Fruit fly (Drosophila melanogaster) whole organism, embryonic: ENCODE results near the gene Actn.

Source experiments
- Asciz ChIP-seq: fragments of 200-800 bp; sonication (Bioruptor generic); optimal IDR thresholded peaks from 2 replicates; lab custom pipeline; 2017; ENCODE audit warnings: missing biosample characterization, mild to moderate bottlenecking, missing genetic modification characterization, missing genetic modification reagents
- Blimp-1 ChIP-seq: fragments of 200-800 bp; sonication (Bioruptor generic); optimal IDR thresholded peaks from 3 replicates; lab custom pipeline; 2018; ENCODE audit warnings: missing biosample characterization, missing genetic modification characterization, mild to moderate bottlenecking, moderate library complexity, missing genetic modification reagents
- C15 ChIP-seq: fragments of 200-800 bp; sonication (Bioruptor generic); IDR thresholded peaks from 3 replicates; pipeline ENCODE4 v1.3.6; 2022; ENCODE audit warnings: missing biosample characterization, missing genetic modification characterization
- CG11723 ChIP-seq: fragments of 200-800 bp; sonication (Bioruptor generic); optimal IDR thresholded peaks from 2 replicates; lab custom pipeline; 2017; ENCODE audit warnings: missing biosample characterization, mild to moderate bottlenecking, missing genetic modification characterization
- CG13775 ChIP-seq: fragments of 200-800 bp; sonication (Bioruptor generic); optimal IDR thresholded peaks from 3 replicates; lab custom pipeline; 2017; ENCODE audit warnings: missing biosample characterization, mild to moderate bottlenecking, missing genetic modification characterization
- CG14667 ChIP-seq: fragments of 200-800 bp; sonication (Bioruptor generic); IDR thresholded peaks from 2 replicates; pipeline ENCODE4 v1.3.6; 2022; ENCODE audit warnings: missing biosample characterization, missing genetic modification characterization
- CG16863 ChIP-seq: fragments of 200-800 bp; sonication (Bioruptor generic); optimal IDR thresholded peaks from 3 replicates; lab custom pipeline; 2016; ENCODE audit warnings: missing biosample characterization, missing genetic modification characterization
- CG18262 ChIP-seq: fragments of 200-800 bp; optimal IDR thresholded peaks from 3 replicates; lab custom pipeline; 2019; ENCODE audit warnings: missing biosample characterization, mild to moderate bottlenecking, missing genetic modification characterization, moderate library complexity
- CG31365 ChIP-seq: fragments of 200-800 bp; sonication (Bioruptor generic); optimal IDR thresholded peaks from 2 replicates; lab custom pipeline; 2018; ENCODE audit warnings: missing biosample characterization, mild to moderate bottlenecking, missing genetic modification characterization
- CG31388 ChIP-seq: fragments of 200-800 bp; sonication (Bioruptor generic); optimal IDR thresholded peaks from 2 replicates; lab custom pipeline; 2016; ENCODE audit warnings: missing biosample characterization, missing genetic modification characterization
- CG31441 ChIP-seq: fragments of 200-800 bp; sonication (Bioruptor generic); IDR thresholded peaks from 2 replicates; pipeline ENCODE4 v1.3.6; 2022; ENCODE audit warnings: missing biosample characterization, missing genetic modification characterization
- CG5245 ChIP-seq: fragments of 200-800 bp; sonication (Bioruptor generic); optimal IDR thresholded peaks from 3 replicates; lab custom pipeline; 2016; ENCODE audit warnings: missing biosample characterization, missing genetic modification characterization
- CG6791 ChIP-seq: fragments of 200-800 bp; sonication (Bioruptor generic); IDR thresholded peaks from 3 replicates; pipeline ENCODE4 v1.3.6; 2022; ENCODE audit warnings: missing biosample characterization, missing genetic modification characterization; ENCODE audit not compliant: partially characterized antibody
- CG7372 ChIP-seq: fragments of 200-800 bp; sonication (Bioruptor generic); IDR thresholded peaks from 2 replicates; pipeline ENCODE4 v1.3.6; 2022; ENCODE audit warnings: missing biosample characterization, missing genetic modification characterization
- CG7928 ChIP-seq: fragments of 200-800 bp; sonication (Bioruptor generic); optimal IDR thresholded peaks from 2 replicates; lab custom pipeline; 2017; ENCODE audit warnings: missing biosample characterization, mild to moderate bottlenecking, missing genetic modification characterization
- CG8089 ChIP-seq: fragments of 200-800 bp; sonication (Bioruptor generic); optimal IDR thresholded peaks from 3 replicates; lab custom pipeline; 2016; ENCODE audit warnings: missing biosample characterization, missing genetic modification characterization
- CG8924 ChIP-seq: fragments of 200-800 bp; optimal IDR thresholded peaks from 3 replicates; lab custom pipeline; 2019; ENCODE audit warnings: missing biosample characterization, mild to moderate bottlenecking, missing genetic modification characterization, moderate library complexity
- Dbx ChIP-seq: fragments of 200-800 bp; sonication (Bioruptor generic); IDR thresholded peaks from 3 replicates; pipeline ENCODE4 v1.3.6; 2022; ENCODE audit warnings: missing biosample characterization, missing genetic modification characterization
- ERR ChIP-seq: fragments of 200-800 bp; sonication (Bioruptor generic); optimal IDR thresholded peaks from 2 replicates; lab custom pipeline; 2016; ENCODE audit warnings: missing biosample characterization, missing genetic modification characterization
- Ets65A ChIP-seq: fragments of 200-800 bp; sonication (Bioruptor generic); peaks from one replicate; lab custom pipeline; 2016; ENCODE audit warnings: missing biosample characterization, missing genetic modification characterization
- GATAe ChIP-seq: fragments of 200-800 bp; sonication (Bioruptor generic); conservative IDR thresholded peaks from 2 replicates; pipeline ENCODE4 v1.3.6; 2022; ENCODE audit warnings: missing biosample characterization, missing genetic modification characterization
- Gug ChIP-seq: fragments of 200-800 bp; sonication (Bioruptor generic); IDR thresholded peaks from 4 replicates; pipeline ENCODE4 v1.3.6; 2022; ENCODE audit warnings: missing biosample characterization, missing genetic modification characterization
- HLH4C ChIP-seq: fragments of 200-800 bp; sonication (Bioruptor generic); IDR thresholded peaks from 3 replicates; pipeline ENCODE4 v1.3.6; 2022; ENCODE audit warnings: missing biosample characterization, missing genetic modification characterization; ENCODE audit not compliant: partially characterized antibody
- Hand ChIP-seq: fragments of 200-800 bp; sonication (Bioruptor generic); optimal IDR thresholded peaks from 2 replicates; lab custom pipeline; 2017; ENCODE audit warnings: mild to moderate bottlenecking, missing biosample characterization, missing genetic modification reagents, missing genetic modification characterization
- Hey ChIP-seq: fragments of 200-800 bp; sonication (Bioruptor generic); optimal IDR thresholded peaks from 3 replicates; lab custom pipeline; 2018; ENCODE audit warnings: missing biosample characterization, mild to moderate bottlenecking, missing genetic modification characterization
- HmgD ChIP-seq: fragments of 200-800 bp; sonication (Bioruptor generic); optimal IDR thresholded peaks from 3 replicates; lab custom pipeline; 2016; ENCODE audit warnings: missing biosample characterization, missing genetic modification characterization
- HmgZ ChIP-seq: fragments of 200-800 bp; sonication (Bioruptor generic); optimal IDR thresholded peaks from 2 replicates; lab custom pipeline; 2018; ENCODE audit warnings: missing biosample characterization, mild to moderate bottlenecking, missing genetic modification characterization
- Hsf ChIP-seq: fragments of 200-800 bp; sonication (Bioruptor generic); optimal IDR thresholded peaks from 3 replicates; lab custom pipeline; 2016; ENCODE audit warnings: missing biosample characterization, missing genetic modification characterization
- Mad ChIP-seq: fragments of 200-800 bp; sonication (Bioruptor generic); optimal IDR thresholded peaks from 2 replicates; lab custom pipeline; 2016; ENCODE audit warnings: missing biosample characterization, missing genetic modification characterization
- NC2β ChIP-seq: fragments of 200-800 bp; sonication (Bioruptor generic); optimal IDR thresholded peaks from 2 replicates; lab custom pipeline; 2016; ENCODE audit warnings: missing biosample characterization, missing genetic modification characterization
- NK7.1 ChIP-seq: fragments of 200-800 bp; sonication (Bioruptor generic); optimal IDR thresholded peaks from 3 replicates; lab custom pipeline; 2016; ENCODE audit warnings: missing biosample characterization, missing genetic modification characterization
- Nf-YA ChIP-seq: fragments of 200-800 bp; sonication (Bioruptor generic); IDR thresholded peaks from 2 replicates; pipeline ENCODE4 v1.3.6; 2022; ENCODE audit warnings: missing biosample characterization, missing genetic modification characterization
- Nf-YB ChIP-seq: fragments of 200-800 bp; sonication (Bioruptor generic); optimal IDR thresholded peaks from 3 replicates; lab custom pipeline; 2019; ENCODE audit warnings: missing biosample characterization, mild to moderate bottlenecking, missing genetic modification characterization, moderate library complexity
- Ssrp ChIP-seq: fragments of 200-800 bp; sonication (Bioruptor generic); optimal IDR thresholded peaks from 2 replicates; lab custom pipeline; 2018; ENCODE audit warnings: missing biosample characterization, mild to moderate bottlenecking, missing genetic modification characterization, moderate library complexity
- bsh ChIP-seq, 2 experiments: fragments of 200-800 bp; sonication (Bioruptor generic); optimal IDR thresholded peaks; 2 replicates each; lab custom pipeline; 2017 to 2018; ENCODE audit warnings: mild to moderate bottlenecking in 2 of 2, missing biosample characterization in 2 of 2, missing genetic modification characterization in 2 of 2, moderate library complexity in 1 of 2
- ci ChIP-seq: fragments of 200-800 bp; sonication (Bioruptor generic); IDR thresholded peaks from 3 replicates; pipeline ENCODE4 v1.3.6; 2022; ENCODE audit warnings: missing biosample characterization, missing genetic modification characterization
- croc ChIP-seq: fragments of 200-800 bp; sonication (Bioruptor generic); conservative IDR thresholded peaks from 3 replicates; pipeline ENCODE4 v1.3.6; 2022; ENCODE audit warnings: missing biosample characterization, missing genetic modification characterization
- dati ChIP-seq: fragments of 200-800 bp; sonication (Bioruptor generic); IDR thresholded peaks from 2 replicates; pipeline ENCODE4 v1.3.6; 2022; ENCODE audit warnings: missing biosample characterization, missing genetic modification characterization
- eve ChIP-seq, 2 experiments: fragments of >200 bp; optimal IDR thresholded peaks; 2 replicates each; lab custom pipeline; 2017; ENCODE audit warnings: missing biosample characterization in 2 of 2, missing genetic modification characterization in 2 of 2
- fd64A ChIP-seq: fragments of 200-800 bp; sonication (Bioruptor generic); optimal IDR thresholded peaks from 3 replicates; lab custom pipeline; 2018; ENCODE audit warnings: missing biosample characterization, mild to moderate bottlenecking, missing genetic modification characterization
- gcm ChIP-seq: fragments of 200-800 bp; sonication (Bioruptor generic); optimal IDR thresholded peaks from 2 replicates; lab custom pipeline; 2019; ENCODE audit warnings: missing biosample characterization, mild to moderate bottlenecking, missing genetic modification characterization, moderate library complexity
- gfzf ChIP-seq: fragments of 200-800 bp; sonication (Bioruptor generic); optimal IDR thresholded peaks from 2 replicates; lab custom pipeline; 2016; ENCODE audit warnings: missing biosample characterization, mild to moderate bottlenecking, missing genetic modification characterization, moderate library complexity
- h ChIP-seq: fragments of >200 bp; optimal IDR thresholded peaks from 2 replicates; lab custom pipeline; 2017
- jing ChIP-seq: fragments of 200-800 bp; sonication (Bioruptor generic); optimal IDR thresholded peaks from 2 replicates; lab custom pipeline; 2018; ENCODE audit warnings: missing biosample characterization, mild to moderate bottlenecking, missing genetic modification characterization
- mam ChIP-seq: fragments of 200-800 bp; sonication (Bioruptor generic); optimal IDR thresholded peaks from 3 replicates; lab custom pipeline; 2016; ENCODE audit warnings: missing biosample characterization, missing genetic modification characterization
- otp ChIP-seq: fragments of 200-800 bp; sonication (Bioruptor generic); IDR thresholded peaks from 3 replicates; pipeline ENCODE4, ENCODE4 v1.3.6; 2022; ENCODE audit warnings: missing biosample characterization, missing genetic modification characterization
- sima ChIP-seq: fragments of 200-800 bp; sonication (Bioruptor generic); optimal IDR thresholded peaks from 2 replicates; lab custom pipeline; 2016; ENCODE audit warnings: missing biosample characterization, missing genetic modification characterization
- slou ChIP-seq: fragments of 200-800 bp; sonication (Bioruptor generic); optimal IDR thresholded peaks from 3 replicates; lab custom pipeline; 2016; ENCODE audit warnings: missing biosample characterization, missing genetic modification characterization
- stc ChIP-seq: fragments of 200-800 bp; sonication (Bioruptor generic); IDR thresholded peaks from 2 replicates; pipeline ENCODE4 v1.3.6; 2022; ENCODE audit warnings: missing biosample characterization, missing genetic modification characterization
- sug ChIP-seq: fragments of 200-800 bp; optimal IDR thresholded peaks from 2 replicates; lab custom pipeline; 2019; ENCODE audit warnings: missing biosample characterization, mild to moderate bottlenecking, missing genetic modification characterization, moderate library complexity
- tio ChIP-seq: fragments of 200-800 bp; sonication (Bioruptor generic); optimal IDR thresholded peaks from 2 replicates; lab custom pipeline; 2017; ENCODE audit warnings: missing biosample characterization, missing genetic modification characterization, inconsistent platforms
- ttk ChIP-seq: fragments of 200-800 bp; sonication (Bioruptor generic); IDR thresholded peaks from 2 replicates; pipeline ENCODE4 v2.1.2; 2022; ENCODE audit warnings: missing biosample characterization, missing genetic modification characterization
- wor ChIP-seq: fragments of 200-800 bp; sonication (Bioruptor generic); IDR thresholded peaks from 2 replicates; pipeline ENCODE4 v1.3.6; 2022; ENCODE audit warnings: missing biosample characterization, missing genetic modification characterization

The Actn gene

dm6 chrX:2073325-2073724 lies 31.2 kb upstream of the Actn start, which contains the start of gene CG4199 (continued):
- no peak for TF ChIP-seq sima (GFP tag; lab: Kevin White, UChicago)
- no peak for TF ChIP-seq Hsf (GFP tag; lab: Kevin White, UChicago)
- no peak for TF ChIP-seq CG31365 (tag; lab: Kevin White, UChicago)
- TF ChIP-seq bsh (GFP tag; optimal IDR thresholded peaks at IDR 0.05; lab: Kevin White, UChicago) = no peak
- TF ChIP-seq Hand = no peak
- TF ChIP-seq CG14667 (GFP tag; lab: Robert Waterston, UW) = no peak
- no peak for TF ChIP-seq Ssrp (tag; lab: Kevin White, UChicago)
- TF ChIP-seq CG8089 (GFP tag; lab: Kevin White, UChicago) = no peak
- no peak for TF ChIP-seq CG16863 (GFP tag; lab: Kevin White, UChicago)
- TF ChIP-seq GATAe (GFP tag; lab: Robert Waterston, UW) = no peak
- TF ChIP-seq tio = no peak
- no peak for TF ChIP-seq gcm
- no peak for TF ChIP-seq Blimp-1 (GFP tag; lab: Kevin White, UChicago)
- TF ChIP-seq Nf-YA = no peak
- TF ChIP-seq HLH4C (GFP tag; lab: Robert Waterston, UW) = no peak; the same call in 2 of the 3 replicates
- no peak for TF ChIP-seq CG18262
- TF ChIP-seq Nf-YB = no peak
- no peak for TF ChIP-seq h
- TF ChIP-seq CG6791 (GFP tag; lab: Robert Waterston, UW) = peak; percentile 36; the same call in 1 of the 3 replicates
- TF ChIP-seq CG7928 (GFP tag; lab: Kevin White, UChicago) = no peak
- TF ChIP-seq Ets65A (GFP tag; lab: Kevin White, UChicago) = peak; percentile 72
- TF ChIP-seq CG8924 (tag; lab: Kevin White, UChicago) = no peak
- 0 out of 3 replicates have a peak, but pooled peaks have one; percentile 22 for TF ChIP-seq Dbx (GFP tag; lab: Robert Waterston, UW)
- no peak for TF ChIP-seq croc (GFP tag; lab: Robert Waterston, UW)
- no peak for TF ChIP-seq CG5245 (GFP tag; lab: Kevin White, UChicago)
- TF ChIP-seq stc (GFP tag; lab: Robert Waterston, UW) = no peak
- no peak for TF ChIP-seq CG31441 (GFP tag; lab: Robert Waterston, UW)
- no peak for TF ChIP-seq jing (GFP tag; lab: Kevin White, UChicago)
- TF ChIP-seq sug = peak; percentile 29
- TF ChIP-seq gfzf (GFP tag; lab: Kevin White, UChicago) = peak; percentile 82
- no peak for TF ChIP-seq ttk (GFP tag; lab: Robert Waterston, UW)
- TF ChIP-seq eve (GFP tag; optimal IDR thresholded peaks at IDR 0.05; lab: Kevin White, UChicago) = no peak
- TF ChIP-seq CG13775 = no peak
- no peak for TF ChIP-seq Gug (GFP tag; lab: Robert Waterston, UW)
- no peak for TF ChIP-seq Mad (GFP tag; lab: Kevin White, UChicago)
- peak; percentile 67 for TF ChIP-seq HmgZ (tag; lab: Kevin White, UChicago)
- TF ChIP-seq C15 (GFP tag; lab: Robert Waterston, UW) = no peak
- no peak for TF ChIP-seq ERR
- peak; percentile 58; the same call in 1 of the 3 replicates for TF ChIP-seq ci (GFP tag; lab: Robert Waterston, UW)
- TF ChIP-seq Hey (tag; lab: Kevin White, UChicago) = no peak
- TF ChIP-seq CG7372 (GFP tag; lab: Robert Waterston, UW) = no peak
- no peak for TF ChIP-seq mam (GFP tag; lab: Kevin White, UChicago)
- TF ChIP-seq fd64A = no peak
- peak; percentile 27 for TF ChIP-seq HmgD (GFP tag; lab: Kevin White, UChicago)
- no peak for TF ChIP-seq NK7.1 (GFP tag; lab: Kevin White, UChicago)
- TF ChIP-seq CG11723 (GFP tag; lab: Kevin White, UChicago) = no peak
- no peak for TF ChIP-seq NC2β (GFP tag; lab: Kevin White, UChicago)
- no peak for TF ChIP-seq otp
- TF ChIP-seq CG31388 (GFP tag; lab: Kevin White, UChicago) = no peak
- TF ChIP-seq wor (GFP tag; lab: Robert Waterston, UW) = no peak
- TF ChIP-seq slou (GFP tag; lab: Kevin White, UChicago) = no peak
- no peak for TF ChIP-seq dati (GFP tag; lab: Robert Waterston, UW)
- TF ChIP-seq Asciz = no peak
